Worm (Caenorhabditis elegans): ENCODE results near the gene Y45F10D.15.
A peak's percentile ranks its signal among the peaks of the same experiment; 100 is the strongest.

Gene Y45F10D.15

DNA sequence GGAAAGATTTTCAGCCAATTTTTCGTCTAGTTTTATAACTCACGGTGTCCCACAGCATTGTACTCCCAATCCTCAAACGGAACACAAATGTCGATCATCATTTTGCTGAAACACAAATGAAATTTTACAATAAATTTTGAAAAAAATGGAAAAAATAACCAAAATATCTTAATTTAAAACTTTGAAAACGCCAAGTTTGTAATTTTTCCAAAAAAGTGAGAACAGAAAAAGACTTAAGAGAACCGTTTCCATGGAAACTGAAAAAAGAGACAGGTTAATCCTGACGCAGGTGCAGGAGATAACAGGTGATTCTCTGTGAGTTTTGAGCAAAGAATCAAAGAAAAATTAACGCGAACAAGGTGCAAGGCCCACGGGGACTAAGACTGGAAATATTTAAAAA is at the start of gene Y45F10D.15:
Gene Y45F10D.15 (minus strand): TSS at position 101 of the 400 bp plus-strand sequence.
- TF ChIP-seq sem-4 (tag; optimal IDR thresholded peaks at IDR 0.05) = no peak
- TF ChIP-seq ztf-4 (tag; optimal IDR thresholded peaks at IDR 0.05) = no peak
- no peak for TF ChIP-seq sma-3 (GFP tag; optimal IDR thresholded peaks at IDR 0.05)
- TF ChIP-seq nhr-23 (tag; optimal IDR thresholded peaks at IDR 0.05) = no peak
- no peak for TF ChIP-seq sma-9 (GFP tag; optimal IDR thresholded peaks at IDR 0.05)
- TF ChIP-seq sma-9 (tag; optimal IDR thresholded peaks at IDR 0.05) = no peak
- TF ChIP-seq egl-27 (tag; optimal IDR thresholded peaks at IDR 0.05) = no peak
- no peak for TF ChIP-seq nhr-12 (tag; optimal IDR thresholded peaks at IDR 0.05)
- no peak for TF ChIP-seq ztf-1 (GFP tag; conservative IDR thresholded peaks at IDR 0.05)
- no peak for TF ChIP-seq lin-39 (tag; optimal IDR thresholded peaks at IDR 0.05)
- no peak for TF ChIP-seq dmd-4 (tag; optimal IDR thresholded peaks at IDR 0.05)

DNA sequence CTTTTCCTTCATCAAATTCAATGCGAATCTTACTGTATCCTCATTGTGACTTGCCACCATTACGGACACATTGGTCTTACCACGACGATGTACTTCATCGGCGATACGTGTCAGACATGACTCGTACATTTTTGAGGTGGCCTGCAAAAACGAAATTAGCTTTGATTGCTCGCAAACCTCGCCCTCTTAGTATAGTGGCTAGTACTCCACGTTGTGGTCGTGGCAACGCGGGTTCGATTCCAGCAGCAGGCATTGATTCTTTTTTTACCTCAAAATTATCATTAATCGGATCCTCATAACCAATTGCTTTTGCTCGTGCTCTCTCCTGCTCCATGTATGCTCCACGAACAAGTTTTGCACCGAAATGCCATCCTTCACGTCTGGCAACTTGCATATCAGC is 49.3 kb upstream of the Y45F10D.15 start:
- TF ChIP-seq ztf-11 (tag; optimal IDR thresholded peaks at IDR 0.05) = no peak
- TF ChIP-seq nhr-129 (tag; optimal IDR thresholded peaks at IDR 0.05) = peak; percentile 15

DNA sequence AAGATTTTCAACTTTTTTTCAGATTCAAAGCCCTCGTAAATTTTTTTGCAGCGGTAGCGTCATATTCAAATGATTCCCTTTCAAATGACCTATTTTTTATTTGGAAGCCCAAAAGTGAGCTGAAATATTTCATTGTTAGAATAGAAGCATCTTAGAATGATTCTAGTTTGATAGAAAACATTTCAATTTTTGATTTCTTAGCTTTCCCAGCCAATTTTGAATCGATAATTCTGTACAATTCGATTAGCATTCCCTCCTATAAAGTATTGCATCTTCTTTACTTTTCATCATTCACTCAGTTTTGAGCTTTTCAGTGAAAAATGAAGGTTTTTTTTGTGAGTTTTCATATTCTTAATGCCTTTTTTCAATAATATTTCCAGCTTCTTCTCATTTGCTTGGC is 46.0 kb upstream of the Y45F10D.15 start, which contains the start of gene B0513.90:
Gene B0513.90 (plus strand): TSS at position 301 of the 400 bp plus-strand sequence.
- no peak for TF ChIP-seq lsy-2 (tag; optimal IDR thresholded peaks at IDR 0.05)
- TF ChIP-seq ztf-1 (GFP tag; conservative IDR thresholded peaks at IDR 0.05) = no peak
- no peak for TF ChIP-seq ceh-16 (tag; optimal IDR thresholded peaks at IDR 0.05)
- TF ChIP-seq R02D3.7 (tag; optimal IDR thresholded peaks at IDR 0.05) = no peak
- no peak for TF ChIP-seq ztf-11 (tag; optimal IDR thresholded peaks at IDR 0.05)
- no peak for TF ChIP-seq lin-39 (tag; optimal IDR thresholded peaks at IDR 0.05)
- no peak for TF ChIP-seq nhr-6 (tag; optimal IDR thresholded peaks at IDR 0.05)
- TF ChIP-seq nhr-23 (tag; optimal IDR thresholded peaks at IDR 0.05) = no peak
- TF ChIP-seq nhr-129 (tag; optimal IDR thresholded peaks at IDR 0.05) = no peak
- no peak for TF ChIP-seq peb-1 (tag; optimal IDR thresholded peaks at IDR 0.05)
- TF ChIP-seq sma-9 (GFP tag; optimal IDR thresholded peaks at IDR 0.05) = no peak
- TF ChIP-seq sma-9 (tag; optimal IDR thresholded peaks at IDR 0.05) = no peak

DNA sequence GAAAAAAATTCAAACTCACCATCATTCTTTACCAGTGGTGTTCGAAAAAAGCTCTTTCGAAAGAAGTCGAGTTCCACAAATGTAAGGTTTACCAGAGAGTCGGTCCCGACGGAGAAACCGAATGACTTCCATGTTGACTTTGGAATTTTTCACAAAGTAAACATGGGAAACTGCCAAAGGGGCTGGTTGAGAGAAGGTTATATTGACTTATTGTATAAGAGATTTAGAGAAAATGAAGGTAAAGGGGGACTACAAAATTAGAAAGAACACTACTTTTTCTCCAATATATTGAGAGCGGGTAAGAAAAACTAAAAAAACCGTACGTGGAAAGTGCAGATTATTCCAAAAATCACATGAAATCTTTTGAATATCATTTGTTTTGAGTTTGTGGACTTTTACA is 44.4 kb upstream of the Y45F10D.15 start, which contains the start of gene vamp-8:
Gene vamp-8 (minus strand): TSS at position 25 of the 400 bp plus-strand sequence.
- TF ChIP-seq sma-9 (GFP tag; optimal IDR thresholded peaks at IDR 0.05) (no peak), sma-9 (tag; optimal IDR thresholded peaks at IDR 0.05) (no peak), nhr-129 (tag; optimal IDR thresholded peaks at IDR 0.05) (peak; percentile 58)

DNA sequence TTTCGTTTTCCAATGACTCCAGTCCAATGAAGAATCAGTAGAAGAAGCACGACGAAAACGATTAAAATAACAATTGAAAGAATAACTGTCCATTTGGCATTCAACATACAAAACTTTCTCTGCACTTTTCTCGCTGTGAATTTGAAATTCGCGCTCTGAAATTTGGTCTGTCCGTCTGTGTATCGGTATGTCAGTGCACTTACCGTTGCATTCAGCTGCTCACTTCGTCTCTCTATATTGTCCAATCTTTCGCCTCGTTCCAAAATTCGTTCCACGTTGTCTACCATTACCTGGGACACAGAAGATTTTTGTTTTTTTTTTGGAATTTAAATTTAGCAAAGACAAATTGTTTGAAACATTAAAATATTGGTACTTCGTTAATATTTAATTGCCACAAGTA is 39.7 kb upstream of the Y45F10D.15 start:
- TF ChIP-seq F13H6.1 (tag; optimal IDR thresholded peaks at IDR 0.05) (no peak), mdl-1 (tag; optimal IDR thresholded peaks at IDR 0.05) (no peak), C34F6.9 (tag; optimal IDR thresholded peaks at IDR 0.05) (no peak), aly-2 (tag; optimal IDR thresholded peaks at IDR 0.05) (no peak), mbf-1 (tag; optimal IDR thresholded peaks at IDR 0.05) (no peak), sem-4 (tag; optimal IDR thresholded peaks at IDR 0.05) (no peak), lin-39 (tag; optimal IDR thresholded peaks at IDR 0.05) (no peak)

DNA sequence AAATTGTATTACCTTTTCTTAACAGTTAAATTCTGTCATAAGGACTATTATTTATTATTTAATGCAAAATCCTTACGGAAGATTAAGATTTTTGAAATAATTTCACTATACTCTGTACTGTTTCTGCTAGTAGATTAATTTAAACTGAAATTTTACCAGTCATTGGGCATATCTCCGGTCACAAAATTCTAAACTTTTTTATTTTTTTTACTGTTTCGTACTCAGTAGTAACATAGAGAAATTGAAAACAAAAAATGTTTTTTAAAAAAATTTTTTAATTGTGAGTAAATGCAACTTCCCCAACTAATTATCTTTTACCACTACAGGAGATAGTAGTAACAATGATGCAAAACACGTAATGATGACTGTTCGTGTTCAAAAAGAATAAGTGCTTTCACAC is 17.5 kb upstream of the Y45F10D.15 start:
- TF ChIP-seq sma-3 (GFP tag; optimal IDR thresholded peaks at IDR 0.05) (no peak), lsy-2 (tag; optimal IDR thresholded peaks at IDR 0.05) (no peak), lin-11 (tag; optimal IDR thresholded peaks at IDR 0.05) (no peak), ceh-82 (tag; optimal IDR thresholded peaks at IDR 0.05) (no peak), aly-2 (tag; optimal IDR thresholded peaks at IDR 0.05) (no peak), sma-9 (GFP tag; optimal IDR thresholded peaks at IDR 0.05) (no peak), sma-9 (tag; optimal IDR thresholded peaks at IDR 0.05) (no peak), nhr-11 (tag; optimal IDR thresholded peaks at IDR 0.05) (no peak), ztf-11 (tag; optimal IDR thresholded peaks at IDR 0.05) (no peak), lin-13 (GFP tag; optimal IDR thresholded peaks at IDR 0.05) (no peak), nhr-10 (tag; optimal IDR thresholded peaks at IDR 0.05) (no peak), nhr-237 (tag; optimal IDR thresholded peaks at IDR 0.05) (no peak), blmp-1 (tag; optimal IDR thresholded peaks at IDR 0.05; ENCODE audit: insufficient read depth) (no peak), crh-2 (tag; optimal IDR thresholded peaks at IDR 0.05) (no peak), dmd-4 (tag; optimal IDR thresholded peaks at IDR 0.05) (no peak), lin-39 (tag; optimal IDR thresholded peaks at IDR 0.05) (no peak), fos-1 (tag; optimal IDR thresholded peaks at IDR 0.05) (no peak)
